Fruit fly (Drosophila melanogaster) Kc167 (cell line): ENCODE measurements around the gene CG13875.

Source experiments
- Myc ChIP-seq: fragments of >200 bp; optimal IDR thresholded peaks from 2 replicates; lab custom pipeline; 2017; ENCODE audit warnings: missing external identifiers
- Sin3A ChIP-seq: fragments of >200 bp; optimal IDR thresholded peaks from 2 replicates; lab custom pipeline; 2018; ENCODE audit warnings: missing external identifiers
- h ChIP-seq: fragments of >200 bp; optimal IDR thresholded peaks from 3 replicates; lab custom pipeline; 2018; ENCODE audit warnings: missing external identifiers
- insv ChIP-seq: fragments of >200 bp; optimal IDR thresholded peaks from 3 replicates; lab custom pipeline; 2018; ENCODE audit warnings: missing external identifiers
- psq ChIP-seq: fragments of >200 bp; optimal IDR thresholded peaks from 2 replicates; lab custom pipeline; 2017; ENCODE audit warnings: missing external identifiers
- ttk ChIP-seq: sonication (Bioruptor generic); optimal IDR thresholded peaks from 2 replicates; lab custom pipeline; 2017; ENCODE audit warnings: missing external identifiers

Gene CG13875

DNA sequence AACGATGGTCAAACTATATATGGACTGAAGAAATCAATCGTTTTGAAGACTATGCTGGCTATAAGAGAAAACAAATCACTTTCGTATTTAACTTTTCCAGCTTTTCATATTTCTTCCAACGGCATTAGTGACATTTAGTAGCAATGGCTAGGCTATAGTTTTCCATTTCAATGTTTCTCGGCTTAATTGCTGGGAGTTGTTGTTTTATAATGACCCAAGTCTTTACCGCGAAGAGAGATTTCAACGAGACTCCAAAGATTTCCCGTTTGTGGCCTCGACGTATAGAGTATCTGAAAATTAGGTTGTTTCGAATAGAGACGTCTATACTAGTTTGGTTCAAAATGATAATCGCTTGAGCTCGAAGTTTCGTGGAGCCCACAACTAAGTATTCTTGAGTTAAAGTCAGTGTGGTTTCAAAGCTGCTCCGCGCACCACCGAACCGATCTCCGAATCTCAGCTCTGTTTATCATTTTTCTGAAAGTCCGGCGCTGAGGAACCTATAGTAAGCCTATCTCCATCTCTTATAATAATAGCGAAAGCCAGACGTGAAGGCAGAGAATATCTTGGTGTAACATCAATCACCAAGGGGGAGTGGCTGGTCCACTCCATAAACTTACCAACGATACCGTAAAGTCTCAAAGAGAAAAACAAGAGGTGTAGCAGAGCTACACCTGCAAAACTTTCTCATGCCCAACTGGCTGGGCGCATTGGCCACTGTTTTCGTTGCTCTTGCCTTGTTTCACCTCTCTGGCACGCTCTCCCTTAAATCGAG, at the start of gene CG13875:
CG13875 (plus strand) TSS at position 434 of the 772 bp plus-strand sequence.
- TF ChIP-seq ttk (lab: Kevin White, UChicago) (no peak), insv (lab: Kevin White, UChicago) (no peak), h (no peak), psq (lab: Kevin White, UChicago) (no peak), Sin3A (lab: Kevin White, UChicago) (no peak), Myc (lab: Kevin White, UChicago) (no peak)

DNA sequence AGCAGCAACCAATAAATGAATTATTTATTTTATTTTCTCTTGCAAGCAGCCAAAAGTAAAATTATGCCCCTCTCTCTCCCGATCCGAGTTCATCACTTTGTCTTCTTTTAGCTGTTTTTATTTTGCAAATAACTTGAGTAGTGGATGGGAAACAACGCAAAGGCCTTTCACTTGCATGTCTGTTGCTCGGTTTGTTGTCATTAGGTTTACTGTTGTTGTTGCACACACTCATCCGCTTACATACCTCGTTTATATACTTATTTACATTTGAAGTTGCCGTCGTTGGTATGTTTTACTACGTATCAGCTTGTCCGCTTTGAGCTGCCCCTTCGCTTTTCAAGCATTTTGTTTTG, 48.9 kb upstream of the CG13875 start:
- TF ChIP-seq insv (lab: Kevin White, UChicago) = no peak
- TF ChIP-seq ttk (lab: Kevin White, UChicago) = no peak
- no peak for TF ChIP-seq h
- TF ChIP-seq psq (lab: Kevin White, UChicago) = no peak
- TF ChIP-seq Myc (lab: Kevin White, UChicago) = no peak
- no peak for TF ChIP-seq Sin3A (lab: Kevin White, UChicago)

DNA sequence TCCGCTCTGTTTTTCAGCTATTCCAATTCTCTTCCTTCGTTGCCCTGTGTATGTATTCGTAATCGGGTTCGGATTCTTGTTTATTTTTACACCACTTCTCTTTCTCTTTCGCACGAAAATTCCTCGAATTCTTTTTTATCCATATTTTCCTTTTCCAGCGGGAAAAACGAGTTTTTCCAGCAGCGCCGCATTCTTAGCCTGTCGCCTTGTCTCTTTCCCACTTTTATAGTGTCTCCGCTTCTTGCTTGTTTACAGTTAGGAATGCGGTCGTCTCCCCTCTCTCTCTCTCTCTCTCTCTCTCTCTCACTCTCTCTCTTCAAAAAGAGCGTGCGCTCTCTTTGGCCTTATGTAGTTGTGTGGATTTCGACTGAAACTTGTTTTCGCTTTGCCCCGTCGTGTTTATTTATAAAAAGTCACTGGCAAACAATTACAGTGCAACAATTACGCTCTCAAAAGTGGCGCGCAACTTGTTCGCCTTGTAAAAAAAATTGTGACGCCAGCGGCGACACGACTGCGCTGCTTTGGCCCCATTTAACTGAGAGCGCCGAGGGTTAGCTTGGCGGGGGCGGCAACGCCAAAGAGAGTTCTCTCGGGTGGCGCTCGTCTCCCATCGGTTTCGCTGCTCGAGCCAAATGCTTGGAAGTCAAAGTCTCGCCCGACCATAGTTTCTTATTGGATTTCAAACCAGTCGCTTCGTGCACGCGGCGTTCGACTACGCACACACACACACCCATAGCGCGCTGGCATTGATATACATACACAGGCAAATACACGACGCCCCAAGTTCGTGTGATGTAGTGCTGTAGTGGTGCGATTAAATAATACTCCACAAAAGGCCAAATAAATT, 48.3 kb upstream of the CG13875 start:
- TF ChIP-seq Myc (lab: Kevin White, UChicago) = no peak
- TF ChIP-seq psq (lab: Kevin White, UChicago) = no peak
- no peak for TF ChIP-seq h
- TF ChIP-seq Sin3A (lab: Kevin White, UChicago) = no peak
- no peak for TF ChIP-seq ttk (lab: Kevin White, UChicago)
- no peak for TF ChIP-seq insv (lab: Kevin White, UChicago)

DNA sequence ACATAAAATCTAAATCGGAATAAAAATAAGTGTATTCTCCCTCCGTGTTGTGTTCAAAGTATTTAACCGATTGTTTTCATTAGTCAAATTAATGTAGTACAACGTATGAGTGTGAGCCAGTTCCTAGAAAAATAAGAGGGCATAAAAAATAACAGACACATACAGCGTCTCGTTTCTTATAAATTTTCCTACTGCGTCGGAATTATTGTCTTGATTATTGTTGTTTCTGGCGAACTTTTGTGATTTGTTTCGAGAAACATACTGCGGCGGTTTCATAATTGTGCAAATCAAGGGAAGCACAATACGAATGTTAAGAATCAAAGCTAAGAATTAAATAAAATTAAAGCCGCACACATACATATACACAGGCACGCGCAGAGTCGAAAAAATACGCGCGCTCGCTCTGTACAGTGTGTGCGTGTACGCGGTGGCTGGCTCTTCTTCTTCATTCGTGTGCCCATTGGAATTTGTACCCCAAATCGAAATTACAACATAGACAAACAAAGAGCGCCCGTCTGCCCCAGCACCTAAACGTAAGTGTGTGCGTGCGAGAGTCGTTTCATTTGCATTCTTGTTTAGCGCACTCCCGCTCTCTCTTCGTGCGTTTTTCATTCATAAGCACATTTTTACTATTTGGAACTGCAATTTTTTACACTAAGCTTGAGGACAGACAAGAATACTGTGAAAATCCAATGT, 47.6 kb upstream of the CG13875 start:
- TF ChIP-seq h (no peak), psq (lab: Kevin White, UChicago) (no peak), insv (lab: Kevin White, UChicago) (no peak), Sin3A (lab: Kevin White, UChicago) (no peak), Myc (lab: Kevin White, UChicago) (no peak), ttk (lab: Kevin White, UChicago) (no peak)

DNA sequence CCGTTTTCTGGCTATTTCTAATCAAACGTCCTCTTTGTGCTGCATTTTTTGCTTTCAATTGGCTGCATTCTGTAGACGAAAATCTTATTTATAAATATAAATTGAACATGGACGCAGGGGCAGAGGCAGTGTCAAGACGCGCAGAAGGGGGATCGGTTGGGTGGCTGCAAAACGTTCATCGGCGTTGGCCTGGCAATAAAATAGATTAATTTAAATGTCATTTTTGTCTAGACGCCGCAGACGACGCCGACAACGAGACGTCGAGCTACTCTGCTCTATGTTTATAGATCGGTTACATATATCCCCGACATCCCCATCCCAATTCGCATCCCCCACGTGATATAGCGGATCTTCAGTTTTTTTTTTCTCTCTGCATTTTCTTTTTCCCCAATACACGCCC, 46.3 kb upstream of the CG13875 start:
- TF ChIP-seq insv (lab: Kevin White, UChicago) (no peak), h (no peak), Myc (lab: Kevin White, UChicago) (no peak), psq (lab: Kevin White, UChicago) (no peak), ttk (lab: Kevin White, UChicago) (no peak), Sin3A (lab: Kevin White, UChicago) (no peak)

DNA sequence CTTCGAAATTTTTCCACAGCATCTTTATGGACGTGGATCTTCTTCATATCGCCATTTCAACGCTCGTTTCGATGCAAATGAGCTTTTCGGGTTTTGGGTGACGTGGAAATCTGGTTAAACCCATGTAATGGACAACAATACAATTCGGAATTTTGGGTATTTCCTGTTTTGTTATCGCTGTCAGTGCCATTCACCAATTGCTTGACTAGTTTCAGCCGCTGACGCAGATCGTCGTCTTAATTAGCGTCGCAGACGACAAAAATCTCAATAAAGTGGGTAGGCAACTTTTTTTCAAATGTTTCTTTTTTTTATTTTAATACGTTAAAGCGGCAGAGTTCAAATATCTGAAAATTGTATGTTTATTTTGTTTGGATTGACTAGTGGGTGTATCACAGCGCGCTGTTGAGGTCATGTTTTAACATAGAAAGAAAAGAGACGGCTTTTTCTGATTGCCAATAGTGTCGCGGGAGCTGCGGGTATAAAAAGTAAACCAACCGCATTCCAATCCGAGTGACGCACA, 45.9 kb upstream of the CG13875 start:
- TF ChIP-seq psq (lab: Kevin White, UChicago) = no peak
- no peak for TF ChIP-seq h
- TF ChIP-seq Myc (lab: Kevin White, UChicago) = no peak

DNA sequence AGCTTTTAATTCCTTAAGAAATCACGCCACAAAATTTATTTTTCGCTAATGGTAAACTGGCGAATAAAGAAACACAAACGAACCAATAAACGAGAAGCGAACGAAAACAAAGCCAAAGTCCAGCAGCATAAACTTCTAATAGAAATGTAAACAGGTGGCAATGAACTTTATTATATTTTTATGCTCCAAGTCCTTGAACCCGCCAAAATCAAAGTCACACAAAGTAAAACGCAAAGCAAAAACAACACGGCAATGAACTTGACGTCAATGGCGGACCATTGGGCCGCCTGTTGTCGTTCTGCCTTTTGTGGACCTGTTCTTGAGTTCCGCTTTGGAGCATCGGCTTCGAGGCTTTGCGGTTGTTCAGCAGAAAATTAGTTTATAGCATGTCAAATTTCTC, 44.9 kb upstream of the CG13875 start:
- TF ChIP-seq ttk (lab: Kevin White, UChicago) (no peak), Myc (lab: Kevin White, UChicago) (no peak), h (no peak), Sin3A (lab: Kevin White, UChicago) (no peak), psq (lab: Kevin White, UChicago) (no peak), insv (lab: Kevin White, UChicago) (no peak)

DNA sequence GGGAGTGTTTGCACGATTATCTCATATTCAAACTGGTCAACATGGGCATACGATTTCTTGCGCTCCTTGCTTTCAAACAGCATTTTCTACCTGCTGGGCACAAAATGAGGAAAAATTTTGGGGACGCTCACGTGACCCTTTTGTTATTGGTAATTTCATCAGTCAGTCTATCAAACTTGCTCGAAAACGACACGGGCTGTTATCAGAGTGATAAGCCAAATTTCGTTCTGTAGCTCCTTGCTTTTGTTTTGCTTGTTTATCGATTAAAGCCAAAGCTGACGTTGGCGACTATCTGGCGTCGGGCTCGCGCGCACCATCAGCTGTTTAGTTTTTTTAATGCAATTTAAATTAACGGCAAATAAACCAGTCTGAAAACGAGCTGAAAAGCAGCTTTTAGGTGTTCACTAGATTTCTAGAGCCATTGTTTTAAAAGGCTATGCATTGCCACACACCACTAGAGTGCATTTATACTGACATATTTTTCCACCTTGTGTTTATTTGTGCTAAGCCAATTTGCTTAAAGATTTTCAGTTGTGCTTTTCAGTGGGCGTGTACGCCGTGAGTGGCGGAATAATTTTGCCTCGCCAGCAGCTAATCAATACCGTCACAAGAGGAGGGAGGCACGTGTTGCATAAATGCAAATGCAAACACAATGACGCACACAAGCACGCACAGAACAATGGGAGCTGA, 43.0 kb upstream of the CG13875 start:
- TF ChIP-seq psq (lab: Kevin White, UChicago) (no peak), insv (lab: Kevin White, UChicago) (no peak), Myc (lab: Kevin White, UChicago) (no peak), h (no peak), ttk (lab: Kevin White, UChicago) (no peak), Sin3A (lab: Kevin White, UChicago) (no peak)

DNA sequence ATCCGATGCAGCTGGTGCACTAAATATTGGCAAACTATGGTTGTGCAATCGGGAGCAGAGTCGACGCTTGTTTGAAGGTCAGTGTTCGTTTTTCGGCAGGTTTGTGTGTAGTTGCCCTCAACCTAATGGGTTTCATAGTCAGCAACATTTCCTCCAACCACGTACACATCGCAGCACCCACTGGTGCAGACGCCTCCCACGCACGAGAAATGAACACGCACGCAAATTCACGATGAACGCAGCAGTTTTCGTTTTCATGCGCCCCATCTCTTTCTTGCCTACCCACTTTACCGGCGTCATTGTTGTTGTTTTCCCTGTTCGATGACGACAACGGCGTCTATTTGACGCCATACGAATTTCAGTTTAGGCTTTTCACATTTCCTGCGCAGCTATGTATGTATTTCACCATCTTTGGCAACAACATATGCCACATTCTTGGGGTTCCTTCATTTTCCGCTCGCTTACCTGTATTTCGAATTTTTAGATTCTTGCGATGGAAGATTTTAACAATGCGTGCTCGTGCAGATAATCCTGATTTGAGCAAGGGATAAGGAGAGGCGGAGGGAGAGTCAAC, 42.0 kb upstream of the CG13875 start:
- TF ChIP-seq insv (lab: Kevin White, UChicago) = no peak
- TF ChIP-seq Myc (lab: Kevin White, UChicago) = no peak
- TF ChIP-seq ttk (lab: Kevin White, UChicago) = no peak
- no peak for TF ChIP-seq psq (lab: Kevin White, UChicago)
- no peak for TF ChIP-seq h
